Fruit fly (Drosophila melanogaster): Measurements from ENCODE around the gene eca.

dm6 chr3R:9730784-9731183 is 45.5 kb upstream of the eca start, which contains the start of gene FoxP:
- TF ChIP-seq CG8478 (optimal IDR thresholded peaks at IDR 0.05) (no peak), CTCF (optimal IDR thresholded peaks at IDR 0.05) (no peak)
